Fruit fly (Drosophila melanogaster) Kc167 (cell line): ENCODE measurements around the gene Snoo.

ENCODE experiments used
- Sin3A ChIP-seq: fragments of >200 bp; optimal IDR thresholded peaks from 2 replicates; lab custom pipeline; 2018; ENCODE audit warnings: missing external identifiers
- h ChIP-seq: fragments of >200 bp; optimal IDR thresholded peaks from 3 replicates; lab custom pipeline; 2018; ENCODE audit warnings: missing external identifiers
- ttk ChIP-seq: sonication (Bioruptor generic); optimal IDR thresholded peaks from 2 replicates; lab custom pipeline; 2017; ENCODE audit warnings: missing external identifiers

dm6 chr2L:7931218-7931617 lies 52.8 kb downstream of the Snoo start:
- TF ChIP-seq h (lab: Kevin White, UChicago) (no peak), ttk (no peak), Sin3A (lab: Kevin White, UChicago) (no peak)
